Fruit fly (Drosophila melanogaster) whole organism, embryonic: ENCODE results near the gene Kdm2.

Experiments
- Adf1 ChIP-seq: fragments of 200-800 bp; sonication (Bioruptor generic); IDR thresholded peaks from 2 replicates; pipeline ENCODE4 v1.3.6; 2022; ENCODE audit warnings: missing biosample characterization, missing genetic modification characterization
- CG1024 ChIP-seq: fragments of 200-800 bp; sonication (Bioruptor generic); IDR thresholded peaks from 2 replicates; pipeline ENCODE4 v1.3.6; 2022; ENCODE audit warnings: missing biosample characterization, missing genetic modification characterization
- CG10565 ChIP-seq: fragments of 200-800 bp; sonication (Bioruptor generic); optimal IDR thresholded peaks from 3 replicates; lab custom pipeline; 2016; ENCODE audit warnings: missing biosample characterization, mild to moderate bottlenecking, missing genetic modification characterization
- CG11398 ChIP-seq: fragments of 200-800 bp; sonication (Bioruptor generic); optimal IDR thresholded peaks from 2 replicates; lab custom pipeline; 2016; ENCODE audit warnings: missing biosample characterization, missing genetic modification characterization
- CG12155 ChIP-seq: fragments of 200-800 bp; sonication (Bioruptor generic); optimal IDR thresholded peaks from 3 replicates; lab custom pipeline; 2016; ENCODE audit warnings: missing biosample characterization, missing genetic modification characterization
- CG1529 ChIP-seq: fragments of 200-800 bp; sonication (Bioruptor generic); optimal IDR thresholded peaks from 3 replicates; lab custom pipeline; 2018; ENCODE audit warnings: missing biosample characterization, missing genetic modification characterization
- CG18764 ChIP-seq: fragments of 200-800 bp; sonication (Bioruptor generic); optimal IDR thresholded peaks from 3 replicates; lab custom pipeline; 2016; ENCODE audit warnings: missing biosample characterization, missing genetic modification characterization
- CG32767 ChIP-seq: fragments of 200-800 bp; sonication (Bioruptor generic); IDR thresholded peaks from 2 replicates; pipeline ENCODE4 v1.3.6; 2022; ENCODE audit warnings: missing biosample characterization, missing genetic modification characterization
- CG33213 ChIP-seq: fragments of 200-800 bp; sonication (Bioruptor generic); optimal IDR thresholded peaks from 3 replicates; lab custom pipeline; 2016; ENCODE audit warnings: missing biosample characterization, missing genetic modification characterization
- CG34376 ChIP-seq: fragments of 200-800 bp; sonication (Bioruptor generic); optimal IDR thresholded peaks from 2 replicates; lab custom pipeline; 2018; ENCODE audit warnings: missing biosample characterization, mild to moderate bottlenecking, missing genetic modification characterization
- CG3995 ChIP-seq: fragments of 200-800 bp; sonication (Bioruptor generic); optimal IDR thresholded peaks from 3 replicates; lab custom pipeline; 2016; ENCODE audit warnings: missing biosample characterization, missing genetic modification characterization
- CG4424 ChIP-seq: fragments of 200-800 bp; sonication (Bioruptor generic); optimal IDR thresholded peaks from 3 replicates; lab custom pipeline; 2016; ENCODE audit warnings: missing biosample characterization, missing genetic modification characterization
- CG6854 ChIP-seq: fragments of 200-800 bp; sonication (Bioruptor generic); optimal IDR thresholded peaks from 3 replicates; lab custom pipeline; 2017; ENCODE audit warnings: missing biosample characterization, mild to moderate bottlenecking, missing genetic modification characterization
- CG8765 ChIP-seq: fragments of 200-800 bp; sonication (Bioruptor generic); IDR thresholded peaks from 2 replicates; pipeline ENCODE4 v1.3.6; 2022; ENCODE audit warnings: missing biosample characterization, missing genetic modification characterization
- Drgx ChIP-seq: fragments of 200-800 bp; sonication (Bioruptor generic); IDR thresholded peaks from 2 replicates; pipeline ENCODE4 v1.3.6; 2022; ENCODE audit warnings: missing biosample characterization, missing genetic modification characterization
- E2f2 ChIP-seq: fragments of 200-800 bp; sonication (Bioruptor generic); IDR thresholded peaks from 2 replicates; pipeline ENCODE4 v1.3.6; 2022; ENCODE audit warnings: missing biosample characterization, missing genetic modification characterization
- Ets97D ChIP-seq: fragments of 200-800 bp; sonication (Bioruptor generic); optimal IDR thresholded peaks from 3 replicates; lab custom pipeline; 2016; ENCODE audit warnings: missing biosample characterization, missing genetic modification characterization
- H15 ChIP-seq: fragments of 200-800 bp; sonication (Bioruptor generic); IDR thresholded peaks from 3 replicates; pipeline ENCODE4 v1.3.6; 2022; ENCODE audit warnings: missing biosample characterization, missing genetic modification characterization
- Med ChIP-seq: fragments of 200-800 bp; sonication (Bioruptor generic); peaks from one replicate; lab custom pipeline; 2016; ENCODE audit warnings: missing biosample characterization, missing genetic modification characterization, mild to moderate bottlenecking, inconsistent platforms, moderate library complexity
- Myb ChIP-seq: fragments of 200-800 bp; sonication (Bioruptor generic); optimal IDR thresholded peaks from 2 replicates; lab custom pipeline; 2016; ENCODE audit warnings: missing biosample characterization, missing genetic modification characterization
- NK7.1 ChIP-seq: fragments of 200-800 bp; sonication (Bioruptor generic); optimal IDR thresholded peaks from 3 replicates; lab custom pipeline; 2016; ENCODE audit warnings: missing biosample characterization, missing genetic modification characterization
- Nf-YB ChIP-seq: fragments of 200-800 bp; sonication (Bioruptor generic); optimal IDR thresholded peaks from 3 replicates; lab custom pipeline; 2019; ENCODE audit warnings: missing biosample characterization, mild to moderate bottlenecking, missing genetic modification characterization, moderate library complexity
- Stat92E ChIP-seq, 3 experiments: fragments of >200 bp in 2 of 3; fragments of 200-800 bp in 1 of 3; sonication (Bioruptor generic) in 1 of 3; optimal IDR thresholded peaks; 2 replicates each; lab custom pipeline; 2017 to 2019; ENCODE audit warnings: missing biosample characterization in 3 of 3, missing genetic modification characterization in 3 of 3, mild to moderate bottlenecking in 1 of 3, moderate library complexity in 1 of 3
- Taf1 ChIP-seq: fragments of 200-800 bp; sonication (Bioruptor generic); IDR thresholded peaks from 2 replicates; pipeline ENCODE4 v1.3.6; 2022; ENCODE audit warnings: missing biosample characterization, missing genetic modification characterization
- YL-1 ChIP-seq: fragments of 200-800 bp; sonication (Bioruptor generic); optimal IDR thresholded peaks from 3 replicates; lab custom pipeline; 2017; ENCODE audit warnings: missing biosample characterization, mild to moderate bottlenecking, missing genetic modification characterization
- ase ChIP-seq: fragments of 200-800 bp; sonication (Bioruptor generic); IDR thresholded peaks from 3 replicates; pipeline ENCODE4 v1.3.6; 2022; ENCODE audit warnings: missing biosample characterization, missing genetic modification characterization
- cad ChIP-seq: fragments of >200 bp; optimal IDR thresholded peaks from 2 replicates; lab custom pipeline; 2017; ENCODE audit warnings: missing biosample characterization, missing genetic modification characterization
- fd3F ChIP-seq: fragments of 200-800 bp; sonication (Bioruptor generic); optimal IDR thresholded peaks from 2 replicates; lab custom pipeline; 2018; ENCODE audit warnings: missing biosample characterization, mild to moderate bottlenecking, missing genetic modification characterization, moderate library complexity
- kah ChIP-seq: fragments of 200-800 bp; sonication (Bioruptor generic); optimal IDR thresholded peaks from 2 replicates; lab custom pipeline; 2018; ENCODE audit warnings: missing biosample characterization, mild to moderate bottlenecking, missing genetic modification characterization
- nau ChIP-seq: fragments of 200-800 bp; sonication (Bioruptor generic); optimal IDR thresholded peaks from 3 replicates; lab custom pipeline; 2017; ENCODE audit warnings: missing biosample characterization, mild to moderate bottlenecking, missing genetic modification characterization, missing genetic modification reagents
- pan ChIP-seq, 4 experiments: fragments of >200 bp in 3 of 4; fragments of 200-800 bp in 1 of 4; sonication (Bioruptor generic) in 1 of 4; optimal IDR thresholded peaks in 3 of 4; IDR thresholded peaks in 1 of 4; 2 replicates each; pipeline versions ENCODE4 v1.3.6 to Lab custom; 2017 to 2022; ENCODE audit warnings: missing biosample characterization in 2 of 4, missing genetic modification characterization in 2 of 4, mixed read lengths in 1 of 4
- phol ChIP-seq: fragments of 200-800 bp; sonication (Bioruptor generic); optimal IDR thresholded peaks from 3 replicates; lab custom pipeline; 2018; ENCODE audit warnings: missing biosample characterization, mild to moderate bottlenecking, missing genetic modification characterization, moderate library complexity
- pita ChIP-seq: fragments of 200-800 bp; sonication (Bioruptor generic); optimal IDR thresholded peaks from 2 replicates; lab custom pipeline; 2017; ENCODE audit warnings: missing biosample characterization, mild to moderate bottlenecking, missing genetic modification characterization
- ranshi ChIP-seq: fragments of 200-800 bp; sonication (Bioruptor generic); IDR thresholded peaks from 2 replicates; pipeline ENCODE4 v1.3.6; 2022; ENCODE audit warnings: missing biosample characterization, missing genetic modification characterization
- sc ChIP-seq, 3 experiments: fragments of >200 bp in 2 of 3; fragments of 200-800 bp in 1 of 3; sonication (Bioruptor generic) in 1 of 3; optimal IDR thresholded peaks; 2 replicates in 2 of 3; 3 replicates in 1 of 3; lab custom pipeline; 2017; ENCODE audit warnings: mild to moderate bottlenecking in 1 of 3, missing biosample characterization in 1 of 3, missing genetic modification characterization in 1 of 3, missing genetic modification reagents in 1 of 3
- scrt ChIP-seq: fragments of 200-800 bp; sonication (Bioruptor generic); optimal IDR thresholded peaks from 2 replicates; lab custom pipeline; 2018; ENCODE audit warnings: missing biosample characterization, mild to moderate bottlenecking, missing genetic modification characterization, moderate library complexity
- sisA ChIP-seq: fragments of 200-800 bp; sonication (Bioruptor generic); IDR thresholded peaks from 2 replicates; pipeline ENCODE4 v1.3.6; 2022; ENCODE audit warnings: missing biosample characterization, missing genetic modification characterization
- sr ChIP-seq: fragments of 200-800 bp; sonication (Bioruptor generic); IDR thresholded peaks from 3 replicates; pipeline ENCODE4 v1.3.6; 2022; ENCODE audit warnings: missing biosample characterization, missing genetic modification characterization
- trh ChIP-seq: fragments of 200-800 bp; sonication (Bioruptor generic); optimal IDR thresholded peaks from 2 replicates; lab custom pipeline; 2016; ENCODE audit warnings: missing biosample characterization, missing genetic modification characterization

Gene Kdm2

dm6 chr3R:9008202-9008601, 44.1 kb upstream of the Kdm2 start, which contains the start of gene CG11983 (continued):
- no peak for TF ChIP-seq trh
- TF ChIP-seq H15 (GFP tag; lab: Robert Waterston, UW): no peak
- no peak for TF ChIP-seq Nf-YB (GFP tag; lab: Kevin White, UChicago)
- TF ChIP-seq YL-1: peak; percentile 8
- no peak for TF ChIP-seq cad (GFP tag; lab: Kevin White, UChicago)
- no peak for TF ChIP-seq phol
- TF ChIP-seq nau (GFP tag; lab: Kevin White, UChicago): no peak
- no peak for TF ChIP-seq CG32767 (GFP tag; lab: Robert Waterston, UW)
- no peak for TF ChIP-seq Adf1 (GFP tag; lab: Robert Waterston, UW)
- TF ChIP-seq ase (GFP tag; lab: Robert Waterston, UW): no peak
- TF ChIP-seq CG1529 (GFP tag; lab: Kevin White, UChicago): no peak
- peak in 1 of 3 experiments; percentile 79 for TF ChIP-seq Stat92E (GFP tag; optimal IDR thresholded peaks at IDR 0.05; lab: Kevin White, UChicago)
- TF ChIP-seq CG10565 (GFP tag; lab: Kevin White, UChicago): no peak
- TF ChIP-seq CG33213 (GFP tag; lab: Kevin White, UChicago): no peak
- TF ChIP-seq sisA (GFP tag; lab: Robert Waterston, UW): no peak
- TF ChIP-seq pita (GFP tag; lab: Kevin White, UChicago): peak; percentile 28
- no peak for TF ChIP-seq CG34376 (GFP tag; lab: Kevin White, UChicago)
- TF ChIP-seq scrt (GFP tag; lab: Kevin White, UChicago): no peak
- TF ChIP-seq kah (GFP tag; lab: Kevin White, UChicago): no peak
- TF ChIP-seq CG12155 (GFP tag; lab: Kevin White, UChicago): peak; percentile 24
- TF ChIP-seq pan (optimal IDR thresholded peaks at IDR 0.05; lab: Kevin White, UChicago): no peak
- no peak for TF ChIP-seq pan (GFP tag; optimal IDR thresholded peaks at IDR 0.05 in 1 of 2, IDR thresholded peaks at IDR 0.05 in 1 of 2)
- TF ChIP-seq CG4424 (GFP tag; lab: Kevin White, UChicago): no peak
- TF ChIP-seq CG6854 (GFP tag; lab: Kevin White, UChicago): no peak
- no peak for TF ChIP-seq NK7.1 (GFP tag; lab: Kevin White, UChicago)
- no peak for TF ChIP-seq CG1024 (GFP tag; lab: Robert Waterston, UW)
- TF ChIP-seq fd3F: no peak
- TF ChIP-seq CG3995: no peak
- no peak for TF ChIP-seq CG8765 (GFP tag; lab: Robert Waterston, UW)
- TF ChIP-seq CG18764 (GFP tag; lab: Kevin White, UChicago): no peak
- no peak for TF ChIP-seq ranshi (GFP tag; lab: Robert Waterston, UW)
- no peak for TF ChIP-seq sc (optimal IDR thresholded peaks at IDR 0.05; lab: Kevin White, UChicago)
- no peak for TF ChIP-seq sc (GFP tag; optimal IDR thresholded peaks at IDR 0.05; lab: Kevin White, UChicago)
- TF ChIP-seq Ets97D (GFP tag; lab: Kevin White, UChicago): peak; percentile 73
- TF ChIP-seq Med (GFP tag; lab: Kevin White, UChicago): peak; percentile 53
- peak; percentile 95 for TF ChIP-seq Myb (GFP tag; lab: Kevin White, UChicago)
- TF ChIP-seq sr: no peak
- no peak for TF ChIP-seq Taf1 (GFP tag; lab: Robert Waterston, UW)
- TF ChIP-seq E2f2 (GFP tag; lab: Robert Waterston, UW): peak; percentile 81

- TF ChIP-seq CG11398 (GFP tag; lab: Kevin White, UChicago) (no peak), CG8765 (GFP tag; lab: Robert Waterston, UW) (no peak), Drgx (GFP tag; lab: Robert Waterston, UW) (peak; percentile 39; the same call in 1 of the 2 replicates)
- TF ChIP-seq, all 482 proteins: peak for 1
Measured at dm6 chr3R:9010695-9011094, 41.6 kb upstream of the Kdm2 start.
